Fruit fly (Drosophila melanogaster) whole organism, embryonic: ENCODE data around the gene Pmm2.

Experiments
- Asciz ChIP-seq: fragments of 200-800 bp; sonication (Bioruptor generic); optimal IDR thresholded peaks from 2 replicates; lab custom pipeline; 2017; ENCODE audit warnings: missing biosample characterization, mild to moderate bottlenecking, missing genetic modification characterization, missing genetic modification reagents
- BEAF-32 ChIP-seq: fragments of 200-800 bp; sonication (Bioruptor generic); optimal IDR thresholded peaks from 3 replicates; lab custom pipeline; 2017; ENCODE audit warnings: missing biosample characterization, missing genetic modification characterization, mild to moderate bottlenecking, moderate library complexity, missing genetic modification reagents
- CG10147 ChIP-seq: fragments of 200-800 bp; sonication (Bioruptor generic); optimal IDR thresholded peaks from 2 replicates; lab custom pipeline; 2019; ENCODE audit warnings: missing biosample characterization, mild to moderate bottlenecking, missing genetic modification characterization, moderate library complexity
- CG10431 ChIP-seq: fragments of 200-800 bp; sonication (Bioruptor generic); optimal IDR thresholded peaks from 3 replicates; lab custom pipeline; 2018; ENCODE audit warnings: missing biosample characterization, mild to moderate bottlenecking, missing genetic modification characterization
- CG15011 ChIP-seq: fragments of 200-800 bp; sonication (Bioruptor generic); optimal IDR thresholded peaks from 3 replicates; lab custom pipeline; 2018; ENCODE audit warnings: missing biosample characterization, mild to moderate bottlenecking, missing genetic modification characterization
- CG1603 ChIP-seq: fragments of 200-800 bp; sonication (Bioruptor generic); optimal IDR thresholded peaks from 2 replicates; lab custom pipeline; 2019; ENCODE audit warnings: missing biosample characterization, mild to moderate bottlenecking, missing genetic modification characterization, moderate library complexity
- CG1647 ChIP-seq: fragments of 200-800 bp; sonication (Bioruptor generic); optimal IDR thresholded peaks from 3 replicates; lab custom pipeline; 2016; ENCODE audit warnings: missing biosample characterization, missing genetic modification characterization
- CG31224 ChIP-seq: fragments of 200-800 bp; sonication (Bioruptor generic); IDR thresholded peaks from 2 replicates; pipeline ENCODE4 v1.3.6; 2022; ENCODE audit warnings: missing biosample characterization, missing genetic modification characterization
- CG42726 ChIP-seq: fragments of 200-800 bp; sonication (Bioruptor generic); IDR thresholded peaks from 2 replicates; pipeline ENCODE4 v1.3.6; 2022; ENCODE audit warnings: missing biosample characterization, missing genetic modification characterization; ENCODE audit not compliant: partially characterized antibody
- CG4328 ChIP-seq: fragments of 200-800 bp; sonication (Bioruptor generic); optimal IDR thresholded peaks from 3 replicates; lab custom pipeline; 2017; ENCODE audit warnings: missing biosample characterization, missing genetic modification reagents, missing genetic modification characterization
- CG4820 ChIP-seq: fragments of 200-800 bp; sonication (Bioruptor generic); optimal IDR thresholded peaks from 3 replicates; lab custom pipeline; 2016; ENCODE audit warnings: missing biosample characterization, missing genetic modification characterization
- CG6654 ChIP-seq: fragments of 200-800 bp; sonication (Bioruptor generic); optimal IDR thresholded peaks from 2 replicates; lab custom pipeline; 2017; ENCODE audit warnings: missing biosample characterization, mild to moderate bottlenecking, missing genetic modification characterization
- Camta ChIP-seq: fragments of 200-800 bp; sonication (Bioruptor generic); optimal IDR thresholded peaks from 2 replicates; lab custom pipeline; 2016; ENCODE audit warnings: missing biosample characterization, missing genetic modification characterization
- Dip3 ChIP-seq: fragments of 200-800 bp; sonication (Bioruptor generic); optimal IDR thresholded peaks from 3 replicates; lab custom pipeline; 2016; ENCODE audit warnings: missing biosample characterization, missing genetic modification characterization
- Gsc ChIP-seq: fragments of 200-800 bp; sonication (Bioruptor generic); IDR thresholded peaks from 2 replicates; pipeline ENCODE4 v1.3.6; 2022; ENCODE audit warnings: missing biosample characterization, missing genetic modification characterization
- Hey ChIP-seq: fragments of 200-800 bp; sonication (Bioruptor generic); optimal IDR thresholded peaks from 3 replicates; lab custom pipeline; 2018; ENCODE audit warnings: missing biosample characterization, mild to moderate bottlenecking, missing genetic modification characterization
- Lhr ChIP-seq: fragments of 200-800 bp; sonication (Bioruptor generic); optimal IDR thresholded peaks from 3 replicates; lab custom pipeline; 2017; ENCODE audit warnings: mild to moderate bottlenecking, missing biosample characterization, missing genetic modification reagents, missing genetic modification characterization
- Lim3 ChIP-seq: fragments of 200-800 bp; sonication (Bioruptor generic); IDR thresholded peaks from 2 replicates; pipeline ENCODE4 v1.3.6; 2022; ENCODE audit warnings: missing biosample characterization, missing genetic modification characterization
- Oaz ChIP-seq: fragments of 200-800 bp; sonication (Bioruptor generic); IDR thresholded peaks from 2 replicates; pipeline ENCODE4 v1.3.6; 2022; ENCODE audit warnings: missing biosample characterization, missing genetic modification characterization
- Trl ChIP-seq, 3 experiments: fragments of >200 bp in 2 of 3; fragments of 200-800 bp in 1 of 3; sonication (Bioruptor generic) in 1 of 3; optimal IDR thresholded peaks; 2 replicates in 1 of 3; 3 replicates in 2 of 3; lab custom pipeline; 2016 to 2017; ENCODE audit warnings: missing biosample characterization in 1 of 3, missing genetic modification characterization in 1 of 3
- Xrp1 ChIP-seq: fragments of 200-800 bp; sonication (Bioruptor generic); IDR thresholded peaks from 2 replicates; pipeline ENCODE4 v1.3.6; 2022; ENCODE audit warnings: missing biosample characterization, missing genetic modification characterization
- bcd ChIP-seq: fragments of 200-800 bp; sonication (Bioruptor generic); optimal IDR thresholded peaks from 2 replicates; lab custom pipeline; 2017; ENCODE audit warnings: missing biosample characterization, mild to moderate bottlenecking, missing genetic modification characterization
- bigmax ChIP-seq: fragments of 200-800 bp; sonication (Bioruptor generic); optimal IDR thresholded peaks from 2 replicates; lab custom pipeline; 2018; ENCODE audit warnings: missing biosample characterization, mild to moderate bottlenecking, missing genetic modification characterization
- cato ChIP-seq: fragments of 200-800 bp; sonication (Bioruptor generic); optimal IDR thresholded peaks from 2 replicates; lab custom pipeline; 2016; ENCODE audit warnings: missing biosample characterization, missing genetic modification characterization, borderline replicate concordance
- chinmo ChIP-seq: fragments of 200-800 bp; sonication (Bioruptor generic); IDR thresholded peaks from 4 replicates; pipeline ENCODE4 v1.3.6; 2022; ENCODE audit warnings: missing biosample characterization, missing genetic modification characterization; ENCODE audit not compliant: partially characterized antibody
- chn ChIP-seq: fragments of 200-800 bp; sonication (Bioruptor generic); optimal IDR thresholded peaks from 2 replicates; lab custom pipeline; 2016; ENCODE audit warnings: missing biosample characterization, missing genetic modification characterization
- danr ChIP-seq: fragments of 200-800 bp; sonication (Bioruptor generic); IDR thresholded peaks from 2 replicates; pipeline ENCODE4 v1.3.6; 2022; ENCODE audit warnings: missing biosample characterization, missing genetic modification characterization
- dimm ChIP-seq: fragments of 200-800 bp; sonication (Bioruptor generic); IDR thresholded peaks from 2 replicates; pipeline ENCODE4 v1.3.6; 2022; ENCODE audit warnings: missing biosample characterization, missing genetic modification characterization
- eve ChIP-seq, 2 experiments: fragments of >200 bp; optimal IDR thresholded peaks; 2 replicates each; lab custom pipeline; 2017; ENCODE audit warnings: missing biosample characterization in 2 of 2, missing genetic modification characterization in 2 of 2
- fru ChIP-seq: fragments of >200 bp; optimal IDR thresholded peaks from 2 replicates; lab custom pipeline; 2017
- ftz-f1 ChIP-seq: fragments of 200-800 bp; sonication (Bioruptor generic); optimal IDR thresholded peaks from 2 replicates; lab custom pipeline; 2016; ENCODE audit warnings: missing biosample characterization, missing genetic modification characterization
- gsb ChIP-seq: fragments of 200-800 bp; sonication (Bioruptor generic); IDR thresholded peaks from 2 replicates; pipeline ENCODE4 v1.3.6; 2022; ENCODE audit warnings: missing biosample characterization, missing genetic modification characterization
- gt ChIP-seq: fragments of 200-800 bp; sonication (Bioruptor generic); IDR thresholded peaks from 2 replicates; pipeline ENCODE4 v1.3.6; 2022; ENCODE audit warnings: missing biosample characterization, missing genetic modification characterization
- jumu ChIP-seq: fragments of 200-800 bp; sonication (Bioruptor generic); optimal IDR thresholded peaks from 3 replicates; lab custom pipeline; 2016; ENCODE audit warnings: missing biosample characterization, missing genetic modification characterization
- lab ChIP-seq: fragments of 200-800 bp; sonication (Bioruptor generic); optimal IDR thresholded peaks from 3 replicates; lab custom pipeline; 2017; ENCODE audit warnings: missing biosample characterization, missing genetic modification characterization, mild to moderate bottlenecking, moderate library complexity, missing genetic modification reagents
- lov ChIP-seq, 2 experiments: fragments of 200-800 bp in 1 of 2; fragments of >200 bp in 1 of 2; sonication (Bioruptor generic) in 1 of 2; IDR thresholded peaks in 1 of 2; optimal IDR thresholded peaks in 1 of 2; 2 replicates in 1 of 2; 3 replicates in 1 of 2; pipeline versions ENCODE4 v1.3.6 to Lab custom; 2017 to 2022; ENCODE audit warnings: missing biosample characterization in 1 of 2, missing genetic modification characterization in 1 of 2
- luna ChIP-seq: fragments of 200-800 bp; sonication (Bioruptor generic); optimal IDR thresholded peaks from 2 replicates; lab custom pipeline; 2016; ENCODE audit warnings: missing biosample characterization, missing genetic modification characterization
- nau ChIP-seq: fragments of 200-800 bp; sonication (Bioruptor generic); optimal IDR thresholded peaks from 3 replicates; lab custom pipeline; 2017; ENCODE audit warnings: missing biosample characterization, mild to moderate bottlenecking, missing genetic modification characterization, missing genetic modification reagents
- pb ChIP-seq: fragments of 200-800 bp; sonication (Bioruptor generic); optimal IDR thresholded peaks from 3 replicates; lab custom pipeline; 2016; ENCODE audit warnings: missing biosample characterization, missing genetic modification characterization
- peb ChIP-seq: fragments of 200-800 bp; sonication (Bioruptor generic); IDR thresholded peaks from 2 replicates; pipeline ENCODE4 v1.3.6; 2022; ENCODE audit warnings: missing biosample characterization, missing genetic modification characterization
- pfk ChIP-seq: fragments of 200-800 bp; sonication (Bioruptor generic); optimal IDR thresholded peaks from 2 replicates; lab custom pipeline; 2018; ENCODE audit warnings: missing biosample characterization, mild to moderate bottlenecking, missing genetic modification characterization, moderate library complexity
- pho ChIP-seq: fragments of 200-800 bp; sonication (Bioruptor generic); optimal IDR thresholded peaks from 2 replicates; lab custom pipeline; 2016; ENCODE audit warnings: missing biosample characterization, missing genetic modification characterization
- pros ChIP-seq: fragments of 200-800 bp; sonication (Bioruptor generic); optimal IDR thresholded peaks from 3 replicates; lab custom pipeline; 2019; ENCODE audit warnings: missing biosample characterization, mild to moderate bottlenecking, missing genetic modification characterization, moderate library complexity
- repo ChIP-seq: fragments of 200-800 bp; sonication (Bioruptor generic); optimal IDR thresholded peaks from 2 replicates; lab custom pipeline; 2016; ENCODE audit warnings: missing biosample characterization, missing genetic modification characterization
- sqz ChIP-seq: fragments of 200-800 bp; sonication (Bioruptor generic); optimal IDR thresholded peaks from 3 replicates; lab custom pipeline; 2018; ENCODE audit warnings: missing biosample characterization, mild to moderate bottlenecking, missing genetic modification characterization
- stc ChIP-seq: fragments of 200-800 bp; sonication (Bioruptor generic); IDR thresholded peaks from 2 replicates; pipeline ENCODE4 v1.3.6; 2022; ENCODE audit warnings: missing biosample characterization, missing genetic modification characterization
- tio ChIP-seq: fragments of 200-800 bp; sonication (Bioruptor generic); optimal IDR thresholded peaks from 2 replicates; lab custom pipeline; 2017; ENCODE audit warnings: missing biosample characterization, missing genetic modification characterization, inconsistent platforms
- tup ChIP-seq: fragments of 200-800 bp; sonication (Bioruptor generic); optimal IDR thresholded peaks from 2 replicates; lab custom pipeline; 2016; ENCODE audit warnings: missing biosample characterization, mild to moderate bottlenecking, missing genetic modification characterization, moderate library complexity
- usp ChIP-seq: fragments of >200 bp; optimal IDR thresholded peaks from 2 replicates; lab custom pipeline; 2017; ENCODE audit warnings: missing biosample characterization, missing genetic modification characterization
- vfl ChIP-seq: fragments of 200-800 bp; sonication (Bioruptor generic); optimal IDR thresholded peaks from 2 replicates; lab custom pipeline; 2016; ENCODE audit warnings: missing biosample characterization, missing genetic modification characterization
- zf30C ChIP-seq: fragments of 200-800 bp; sonication (Bioruptor generic); optimal IDR thresholded peaks from 3 replicates; lab custom pipeline; 2018; ENCODE audit warnings: missing biosample characterization, mild to moderate bottlenecking, missing genetic modification characterization

The Pmm2 gene

DNA sequence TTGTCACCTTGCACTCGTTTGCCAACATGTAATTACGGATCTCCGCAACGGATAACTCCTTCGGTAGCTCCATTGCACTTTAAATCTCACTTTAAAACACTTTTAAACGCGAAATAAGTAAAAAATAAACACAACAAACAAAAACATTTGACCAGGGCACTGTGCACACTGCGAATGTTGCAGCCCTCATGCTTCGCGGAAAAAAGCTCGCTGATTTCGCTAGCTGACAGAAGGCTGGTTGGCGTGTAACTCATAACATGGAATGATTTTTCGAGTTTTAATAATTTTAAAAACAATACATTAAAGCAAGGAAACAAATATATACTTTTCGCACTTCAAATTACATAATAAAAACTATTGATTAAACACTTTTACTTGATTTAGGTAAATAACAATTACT is 38.0 kb downstream of the Pmm2 start, which contains the start of gene sowah (continued):
- TF ChIP-seq lab (GFP tag; lab: Kevin White, UChicago) (peak; percentile 37), peb (GFP tag; lab: Robert Waterston, UW) (no peak), bcd (GFP tag; lab: Kevin White, UChicago) (peak; percentile 71), stc (GFP tag; lab: Robert Waterston, UW) (no peak), Asciz (GFP tag; lab: Kevin White, UChicago) (no peak), pfk (GFP tag; lab: Kevin White, UChicago) (no peak), cato (GFP tag; lab: Kevin White, UChicago) (peak; percentile 13), pros (GFP tag; lab: Kevin White, UChicago) (no peak), jumu (peak; percentile 26), CG15011 (GFP tag; lab: Kevin White, UChicago) (no peak), ftz-f1 (GFP tag; lab: Kevin White, UChicago) (peak; percentile 9), dimm (GFP tag; lab: Robert Waterston, UW) (no peak), lov (optimal IDR thresholded peaks at IDR 0.05; lab: Kevin White, UChicago) (no peak), lov (GFP tag; IDR thresholded peaks at IDR 0.05; lab: Robert Waterston, UW) (no peak), CG42726 (GFP tag; lab: Robert Waterston, UW) (peak; percentile 88), Xrp1 (GFP tag; lab: Robert Waterston, UW) (peak; percentile 48; the same call in 1 of the 2 replicates), usp (GFP tag; lab: Kevin White, UChicago) (no peak), gsb (GFP tag; lab: Robert Waterston, UW) (no peak), BEAF-32 (GFP tag; lab: Kevin White, UChicago) (peak; percentile 36), sqz (GFP tag; lab: Kevin White, UChicago) (peak; percentile 24), vfl (GFP tag; lab: Kevin White, UChicago) (peak; percentile 30), Lim3 (GFP tag; lab: Robert Waterston, UW) (no peak), zf30C (peak; percentile 35), CG1603 (peak; percentile 76), bigmax (GFP tag; lab: Kevin White, UChicago) (no peak), chinmo (GFP tag; lab: Robert Waterston, UW) (no peak), Gsc (no peak), nau (GFP tag; lab: Kevin White, UChicago) (no peak), tio (no peak), CG1647 (peak; percentile 16), CG10431 (no peak), CG31224 (GFP tag; lab: Robert Waterston, UW) (no peak), luna (GFP tag; lab: Kevin White, UChicago) (no peak), CG4328 (no peak), chn (peak; percentile 31), pb (peak; percentile 34), tup (GFP tag; lab: Kevin White, UChicago) (no peak), CG6654 (no peak), Dip3 (GFP tag; lab: Kevin White, UChicago) (peak; percentile 65), pho (GFP tag; lab: Kevin White, UChicago) (peak; percentile 51), danr (GFP tag; lab: Robert Waterston, UW) (0 out of 2 replicates have a peak, but pooled peaks have one; percentile 21), gt (no peak), Oaz (GFP tag; lab: Robert Waterston, UW) (no peak), CG10147 (GFP tag; lab: Kevin White, UChicago) (no peak), eve (GFP tag; optimal IDR thresholded peaks at IDR 0.05; lab: Kevin White, UChicago) (no peak), Camta (GFP tag; lab: Kevin White, UChicago) (no peak), Trl (optimal IDR thresholded peaks at IDR 0.05; lab: Kevin White, UChicago) (no peak), Trl (GFP tag; optimal IDR thresholded peaks at IDR 0.05; lab: Kevin White, UChicago) (peak; percentile 35), repo (GFP tag; lab: Kevin White, UChicago) (peak; percentile 8), Hey (tag; lab: Kevin White, UChicago) (no peak), fru (lab: Kevin White, UChicago) (no peak), CG4820 (GFP tag; lab: Kevin White, UChicago) (peak; percentile 40), Lhr (GFP tag; lab: Kevin White, UChicago) (peak; percentile 59)
